Worm (Caenorhabditis elegans) whole organism, mixed stage, embryonic: Measurements from ENCODE around the gene glb-9.

Experiments used
- M03D4.4 ChIP-seq: sonication (generic microtip); optimal IDR thresholded peaks from 2 replicates; lab custom pipeline; 2017; ENCODE audit warnings: mild to moderate bottlenecking, missing genetic modification characterization, missing compliant biosample characterization
- bed-3 ChIP-seq: fragments of 200-800 bp; sonication (Bioruptor generic); optimal IDR thresholded peaks from 3 replicates; lab custom pipeline; 2018; ENCODE audit warnings: mild to moderate bottlenecking, missing genetic modification characterization, moderate library complexity, missing compliant biosample characterization
- ceh-39 ChIP-seq: fragments of 150-350 bp; optimal IDR thresholded peaks from 2 replicates; lab custom pipeline; 2014; ENCODE audit warnings: missing biosample characterization, missing genetic modification characterization
- ceh-43 ChIP-seq: fragments of 200-800 bp; sonication (Bioruptor generic); optimal IDR thresholded peaks from 2 replicates; lab custom pipeline; 2018; ENCODE audit warnings: mild to moderate bottlenecking, missing genetic modification characterization, moderate library complexity, missing compliant biosample characterization
- ceh-83 ChIP-seq: fragments of 200-800 bp; sonication (Bioruptor generic); optimal IDR thresholded peaks from 2 replicates; lab custom pipeline; 2018; ENCODE audit warnings: mild to moderate bottlenecking, missing genetic modification characterization, missing compliant biosample characterization
- ces-1 ChIP-seq: fragments of 150-350 bp; optimal IDR thresholded peaks from 2 replicates; lab custom pipeline; 2014; ENCODE audit warnings: missing biosample characterization, missing genetic modification reagents, missing genetic modification characterization
- cnd-1 ChIP-seq: fragments of 200-800 bp; sonication (Bioruptor generic); optimal IDR thresholded peaks from 2 replicates; lab custom pipeline; 2018; ENCODE audit warnings: mild to moderate bottlenecking, missing genetic modification characterization, missing compliant biosample characterization
- drap-1 ChIP-seq: fragments of 200-800 bp; sonication (Bioruptor generic); optimal IDR thresholded peaks from 3 replicates; lab custom pipeline; 2018; ENCODE audit warnings: mild to moderate bottlenecking, missing genetic modification characterization, missing compliant biosample characterization
- elt-1 ChIP-seq: sonication (generic microtip); optimal IDR thresholded peaks from 2 replicates; lab custom pipeline; 2017; ENCODE audit warnings: missing genetic modification characterization, mild to moderate bottlenecking, missing compliant biosample characterization, antibody characterized with exemption, moderate library complexity, borderline replicate concordance; ENCODE audit not compliant: insufficient read depth
- elt-3 ChIP-seq: fragments of 150-350 bp; optimal IDR thresholded peaks from 2 replicates; lab custom pipeline; 2014; ENCODE audit warnings: missing biosample characterization, missing genetic modification characterization
- flh-1 ChIP-seq: fragments of 200-800 bp; sonication (Bioruptor generic); optimal IDR thresholded peaks from 2 replicates; lab custom pipeline; 2018; ENCODE audit warnings: mild to moderate bottlenecking, missing genetic modification characterization, moderate library complexity, missing compliant biosample characterization
- ham-2 ChIP-seq: fragments of 200-800 bp; sonication (Bioruptor generic); optimal IDR thresholded peaks from 2 replicates; lab custom pipeline; 2018; ENCODE audit warnings: mild to moderate bottlenecking, missing genetic modification characterization, missing compliant biosample characterization
- hlh-1 ChIP-seq: fragments of 150-350 bp; optimal IDR thresholded peaks from 2 replicates; lab custom pipeline; 2014; ENCODE audit warnings: missing biosample characterization, missing genetic modification reagents, missing genetic modification characterization
- lin-13 ChIP-seq: fragments of 150-350 bp; optimal IDR thresholded peaks from 2 replicates; lab custom pipeline; 2014; ENCODE audit warnings: missing biosample characterization, missing genetic modification characterization
- lin-32 ChIP-seq: fragments of 200-800 bp; sonication (Bioruptor generic); optimal IDR thresholded peaks from 2 replicates; lab custom pipeline; 2018; ENCODE audit warnings: mild to moderate bottlenecking, missing genetic modification characterization, missing compliant biosample characterization
- lsy-2 ChIP-seq: fragments of 150-350 bp; optimal IDR thresholded peaks from 2 replicates; lab custom pipeline; 2014; ENCODE audit warnings: missing biosample characterization, missing genetic modification characterization
- mep-1 ChIP-seq: fragments of 150-350 bp; optimal IDR thresholded peaks from 2 replicates; lab custom pipeline; 2017; ENCODE audit warnings: missing biosample characterization, missing genetic modification reagents, missing genetic modification characterization, inconsistent platforms
- mls-2 ChIP-seq: sonication (generic microtip); optimal IDR thresholded peaks from 2 replicates; lab custom pipeline; 2016; ENCODE audit warnings: mild to moderate bottlenecking, missing genetic modification characterization, moderate library complexity, missing compliant biosample characterization
- nhr-12 ChIP-seq: fragments of 150-350 bp; optimal IDR thresholded peaks from 2 replicates; lab custom pipeline; 2014; ENCODE audit warnings: missing biosample characterization, missing genetic modification characterization
- nhr-2 ChIP-seq: fragments of 150-350 bp; optimal IDR thresholded peaks from 2 replicates; lab custom pipeline; 2014; ENCODE audit warnings: missing biosample characterization, missing genetic modification characterization
- nhr-237 ChIP-seq: fragments of 150-350 bp; optimal IDR thresholded peaks from 2 replicates; lab custom pipeline; 2014; ENCODE audit warnings: missing biosample characterization, missing genetic modification characterization
- nhr-28 ChIP-seq: fragments of 150-350 bp; optimal IDR thresholded peaks from 2 replicates; lab custom pipeline; 2014; ENCODE audit warnings: missing biosample characterization, missing genetic modification characterization
- nhr-76 ChIP-seq: sonication (generic microtip); optimal IDR thresholded peaks from 2 replicates; lab custom pipeline; 2017; ENCODE audit warnings: missing biosample characterization, missing genetic modification characterization
- pha-4 ChIP-seq: fragments of 150-350 bp; optimal IDR thresholded peaks from 2 replicates; lab custom pipeline; 2018; ENCODE audit warnings: missing biosample characterization, missing genetic modification reagents, missing genetic modification characterization
- sem-2 ChIP-seq: fragments of 200-800 bp; sonication (Bioruptor generic); optimal IDR thresholded peaks from 2 replicates; lab custom pipeline; 2018; ENCODE audit warnings: mild to moderate bottlenecking, missing genetic modification characterization, missing compliant biosample characterization
- snpc-4 ChIP-seq: fragments of 150-350 bp; optimal IDR thresholded peaks from 2 replicates; lab custom pipeline; 2014; ENCODE audit warnings: missing biosample characterization, missing genetic modification characterization
- sptf-1 ChIP-seq: sonication (generic microtip); optimal IDR thresholded peaks from 2 replicates; lab custom pipeline; 2017; ENCODE audit warnings: mild to moderate bottlenecking, missing genetic modification characterization, moderate library complexity, missing compliant biosample characterization
- tbx-8 ChIP-seq: fragments of 200-800 bp; sonication (Bioruptor generic); optimal IDR thresholded peaks from 2 replicates; lab custom pipeline; 2018; ENCODE audit warnings: mild to moderate bottlenecking, missing genetic modification characterization, moderate library complexity, missing compliant biosample characterization
- unc-120 ChIP-seq: sonication (generic microtip); optimal IDR thresholded peaks from 2 replicates; lab custom pipeline; 2017; ENCODE audit warnings: missing genetic modification characterization, missing compliant biosample characterization; ENCODE audit not compliant: poor library complexity, severe bottlenecking
- unc-39 ChIP-seq: fragments of 150-350 bp; optimal IDR thresholded peaks from 2 replicates; lab custom pipeline; 2014; ENCODE audit warnings: missing biosample characterization, missing genetic modification characterization
- unc-62 ChIP-seq: fragments of 150-350 bp; optimal IDR thresholded peaks from 2 replicates; lab custom pipeline; 2014; ENCODE audit warnings: missing biosample characterization, missing genetic modification reagents, missing genetic modification characterization
- zip-8 ChIP-seq: fragments of 150-350 bp; optimal IDR thresholded peaks from 2 replicates; lab custom pipeline; 2014; ENCODE audit warnings: missing biosample characterization, missing genetic modification characterization
- ztf-11 ChIP-seq: fragments of 150-350 bp; optimal IDR thresholded peaks from 2 replicates; lab custom pipeline; 2014; ENCODE audit warnings: missing biosample characterization, missing genetic modification characterization

The glb-9 gene

DNA sequence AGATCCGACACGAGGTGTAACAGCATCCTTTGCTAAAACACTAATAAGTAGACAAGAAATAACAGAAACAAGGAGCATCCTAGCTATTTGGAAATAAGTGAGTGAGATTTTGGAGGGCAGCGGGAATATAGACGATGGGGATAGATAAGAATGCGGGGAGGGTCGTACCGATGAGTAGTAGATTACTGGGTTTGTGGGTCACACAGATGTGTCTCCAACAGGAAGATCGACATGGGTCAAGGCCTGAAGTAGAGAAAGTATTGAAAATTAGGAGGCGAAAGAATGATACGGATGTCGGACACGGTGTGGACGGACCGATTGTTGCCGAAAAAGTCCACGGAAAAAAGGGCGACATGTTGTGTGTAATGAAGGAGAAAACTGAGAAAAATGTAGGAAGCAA, 15.2 kb upstream of the glb-9 start, which contains the start of gene wrt-10:
wrt-10 (minus strand) TSS at position 195 of the 400 bp plus-strand sequence.
- TF ChIP-seq ceh-39 (tag; lab: Kevin White, UChicago) = no peak
- peak; percentile 82 for TF ChIP-seq elt-1 (tag; lab: Kevin White, UChicago)
- TF ChIP-seq, all 35 proteins: peak for 1

DNA sequence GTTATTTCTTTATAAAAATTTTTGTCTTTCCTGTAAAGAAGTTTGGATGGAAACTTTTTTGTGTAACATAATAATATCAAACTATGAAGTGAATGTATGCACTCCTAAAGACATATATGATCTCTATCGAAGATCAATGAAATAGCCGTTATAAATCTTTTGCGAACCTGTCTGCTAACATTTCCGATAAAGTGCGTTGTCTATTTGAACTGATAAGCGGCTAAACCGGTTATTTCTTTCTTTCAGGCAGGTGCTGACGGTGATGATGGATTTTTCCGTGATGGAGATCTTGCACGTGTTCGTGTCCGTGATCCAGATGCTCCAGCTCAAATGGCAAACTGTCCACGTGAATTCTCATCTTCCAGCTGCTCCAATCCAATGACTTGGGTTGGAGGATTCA, 12.4 kb upstream of the glb-9 start:
- TF ChIP-seq sem-2 (GFP tag; lab: Kevin White, UChicago) (no peak), ztf-11 (no peak)

- TF ChIP-seq tbx-8 (GFP tag; lab: Kevin White, UChicago) (no peak), nhr-76 (tag; lab: Kevin White, UChicago) (no peak), nhr-12 (tag; lab: Kevin White, UChicago) (no peak), ham-2 (GFP tag; lab: Kevin White, UChicago) (peak; percentile 13), M03D4.4 (tag; lab: Kevin White, UChicago) (no peak), lin-13 (tag; lab: Kevin White, UChicago) (no peak), hlh-1 (tag; lab: Kevin White, UChicago) (no peak), elt-1 (tag; lab: Kevin White, UChicago) (no peak)
Measured at ce11 chrII:7530944-7531343, 11.8 kb upstream of the glb-9 start, which contains the start of gene wrt-1. wrt-1 (plus strand) TSS chrII:7530996.

DNA sequence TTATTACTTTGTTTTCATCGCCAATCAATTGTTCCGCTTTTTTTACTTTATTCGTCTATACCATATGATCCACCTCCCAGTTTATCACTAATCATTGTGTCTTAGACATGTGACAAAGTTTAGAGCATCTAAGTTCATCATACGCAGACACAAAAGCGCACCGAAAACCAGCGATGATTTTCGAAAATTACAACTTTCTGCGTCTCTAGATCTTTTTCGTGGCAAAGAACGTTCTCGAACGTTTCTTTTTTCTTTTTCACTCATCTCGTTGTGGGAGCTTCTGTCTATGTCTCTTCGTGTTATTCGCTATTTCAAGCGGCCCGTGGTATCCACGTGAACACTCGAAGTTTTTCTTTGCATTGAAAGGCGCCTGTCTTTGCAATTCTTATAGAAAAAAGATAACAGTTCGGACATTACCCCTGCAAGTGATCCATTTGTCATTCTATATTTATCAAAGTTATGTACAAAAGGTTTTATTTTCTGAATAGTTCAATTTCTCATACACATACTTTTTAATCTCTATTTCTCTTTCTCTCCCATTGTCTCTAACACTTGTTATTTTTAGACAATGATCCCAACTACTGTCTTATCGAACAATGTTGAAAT, 10.1 kb upstream of the glb-9 start, which contains the start of gene ZK1290.5:
ZK1290.5 (plus strand) TSS at position 566 of the 606 bp plus-strand sequence.
- TF ChIP-seq pha-4 = no peak
- no peak for TF ChIP-seq zip-8 (tag; lab: Kevin White, UChicago)
- TF ChIP-seq hlh-1 (tag; lab: Kevin White, UChicago) = peak; percentile 62
- no peak for TF ChIP-seq ces-1 (GFP tag; lab: Kevin White, UChicago)
- TF ChIP-seq flh-1 (GFP tag; lab: Kevin White, UChicago) = no peak
- peak; percentile 46 for TF ChIP-seq nhr-237 (tag; lab: Kevin White, UChicago)
- TF ChIP-seq elt-3 = no peak
- TF ChIP-seq elt-1 (tag; lab: Kevin White, UChicago) = no peak
- no peak for TF ChIP-seq cnd-1 (tag; lab: Kevin White, UChicago)
- no peak for TF ChIP-seq mls-2 (tag; lab: Kevin White, UChicago)
- no peak for TF ChIP-seq ztf-11
- TF ChIP-seq lsy-2 (tag; lab: Kevin White, UChicago) = no peak
- no peak for TF ChIP-seq lin-32 (GFP tag; lab: Kevin White, UChicago)
- TF ChIP-seq nhr-76 (tag; lab: Kevin White, UChicago) = no peak
- no peak for TF ChIP-seq nhr-28 (tag; lab: Kevin White, UChicago)
- no peak for TF ChIP-seq drap-1 (GFP tag; lab: Kevin White, UChicago)
- no peak for TF ChIP-seq ham-2 (GFP tag; lab: Kevin White, UChicago)
- no peak for TF ChIP-seq mep-1 (tag; lab: Kevin White, UChicago)
- TF ChIP-seq M03D4.4 (tag; lab: Kevin White, UChicago) = no peak
- no peak for TF ChIP-seq snpc-4 (tag; lab: Kevin White, UChicago)
- TF ChIP-seq tbx-8 (GFP tag; lab: Kevin White, UChicago) = no peak
- TF ChIP-seq unc-62 (GFP tag; lab: Kevin White, UChicago) = peak; percentile 76
- TF ChIP-seq sptf-1 (tag; lab: Kevin White, UChicago) = no peak
- TF ChIP-seq ceh-39 (tag; lab: Kevin White, UChicago) = no peak
- TF ChIP-seq unc-39 (tag; lab: Kevin White, UChicago) = no peak
- TF ChIP-seq unc-120 (tag; lab: Kevin White, UChicago) = peak; percentile 70
- no peak for TF ChIP-seq bed-3 (GFP tag; lab: Kevin White, UChicago)
- TF ChIP-seq ceh-43 = no peak
- no peak for TF ChIP-seq ceh-83
- TF ChIP-seq nhr-12 (tag; lab: Kevin White, UChicago) = no peak
- no peak for TF ChIP-seq nhr-2 (tag; lab: Kevin White, UChicago)
